Worm (Caenorhabditis elegans): Measurements from ENCODE around the gene ugt-33.
A peak's percentile ranks its signal among the peaks of the same experiment; 100 is the strongest.

Gene ugt-33

DNA sequence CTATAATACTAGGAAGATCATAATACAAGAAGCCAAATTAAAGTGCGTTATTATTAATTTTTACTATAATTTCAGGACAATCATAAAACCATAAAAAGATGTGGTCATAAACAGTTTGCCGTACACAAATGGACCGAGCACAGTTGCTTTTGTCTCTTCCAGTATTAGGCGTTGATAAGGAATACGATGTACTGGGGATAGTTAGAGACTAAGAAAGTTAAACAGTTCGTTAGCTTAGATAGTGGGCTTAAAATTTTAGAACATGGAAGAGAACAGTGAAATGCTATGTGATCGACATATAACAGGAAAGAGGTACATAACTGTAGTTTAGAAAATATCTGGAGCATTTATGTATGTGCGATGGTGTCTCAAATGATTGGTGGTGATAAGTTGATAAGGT is 7.8 kb upstream of the ugt-33 start (continued):
- TF ChIP-seq madf-5 (GFP tag; IDR thresholded peaks at IDR 0.05) (no peak), saeg-2 (GFP tag; IDR thresholded peaks at IDR 0.05) (no peak), lin-38 (GFP tag; IDR thresholded peaks at IDR 0.05) (no peak), rbr-2 (tag; optimal IDR thresholded peaks at IDR 0.05) (no peak), zip-2 (tag; optimal IDR thresholded peaks at IDR 0.05) (no peak), ceh-82 (tag; optimal IDR thresholded peaks at IDR 0.05) (no peak), daf-8 (GFP tag; IDR thresholded peaks at IDR 0.05) (no peak), ama-1 (optimal IDR thresholded peaks at IDR 0.05) (no peak), aha-1 (tag) (peak; percentile 94), ceh-20 (GFP tag; IDR thresholded peaks at IDR 0.05) (no peak), spr-3 (GFP tag; optimal IDR thresholded peaks at IDR 0.05) (no peak), nhr-77 (tag; optimal IDR thresholded peaks at IDR 0.05) (no peak), zfp-2 (tag; optimal IDR thresholded peaks at IDR 0.05) (no peak), nhr-42 (GFP tag; IDR thresholded peaks at IDR 0.05) (no peak), T20F7.1 (GFP tag; optimal IDR thresholded peaks at IDR 0.05) (no peak), tag-97 (GFP tag; IDR thresholded peaks at IDR 0.05) (no peak), nhr-76 (tag; optimal IDR thresholded peaks at IDR 0.05) (no peak), sdz-12 (GFP tag; optimal IDR thresholded peaks at IDR 0.05) (no peak), dve-1 (tag; optimal IDR thresholded peaks at IDR 0.05; ENCODE audit: insufficient read depth) (peak; percentile 42), nhr-25 (tag; optimal IDR thresholded peaks at IDR 0.05; ENCODE audit: borderline replicate concordance, insufficient read depth) (no peak), pqm-1 (tag; optimal IDR thresholded peaks at IDR 0.05) (peak; percentile 53), jun-1 (tag; optimal IDR thresholded peaks at IDR 0.05) (no peak), F37D6.2 (tag; optimal IDR thresholded peaks at IDR 0.05) (no peak), duxl-1 (tag; optimal IDR thresholded peaks at IDR 0.05; ENCODE audit: poor library complexity) (no peak), nhr-102 (tag; optimal IDR thresholded peaks at IDR 0.05) (peak; percentile 17), zfp-3 (GFP tag; conservative IDR thresholded peaks at IDR 0.05) (no peak), nhr-237 (tag; optimal IDR thresholded peaks at IDR 0.05) (no peak), mes-2 (tag; optimal IDR thresholded peaks at IDR 0.05; ENCODE audit: poor library complexity, severe bottlenecking) (no peak), tra-1 (GFP tag; IDR thresholded peaks at IDR 0.05) (no peak), nhr-48 (tag; optimal IDR thresholded peaks at IDR 0.05) (peak; percentile 55), lin-13 (GFP tag; optimal IDR thresholded peaks at IDR 0.05) (no peak), hlh-11 (tag; optimal IDR thresholded peaks at IDR 0.05) (peak; percentile 70), arid-1 (GFP tag; conservative IDR thresholded peaks at IDR 0.05) (no peak), spr-1 (tag; optimal IDR thresholded peaks at IDR 0.05) (no peak)

DNA sequence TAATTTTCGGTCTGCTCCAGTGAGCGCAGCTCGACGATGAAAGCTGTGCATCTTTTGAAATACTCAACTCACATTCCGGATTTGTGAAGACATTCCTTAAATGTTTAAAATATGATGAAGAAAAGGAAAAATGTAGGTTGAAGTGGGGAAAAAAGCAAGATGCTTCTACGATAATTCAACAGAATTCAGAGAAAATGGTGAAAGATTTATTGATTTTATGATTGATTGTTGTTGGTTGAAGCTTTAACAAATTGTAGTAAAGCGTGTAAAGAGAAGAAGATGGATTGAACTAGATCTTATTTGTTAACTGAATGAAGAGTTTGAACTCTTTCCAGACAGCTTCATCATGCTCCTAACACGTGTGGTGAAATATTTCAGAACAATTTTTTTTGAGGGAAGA is 3.2 kb upstream of the ugt-33 start, which contains the start of gene ncx-5:
Gene ncx-5 (minus strand): TSS at position 101 of the 400 bp plus-strand sequence.
- TF ChIP-seq dpl-1 (GFP tag; optimal IDR thresholded peaks at IDR 0.05) (no peak), T20F7.1 (GFP tag; optimal IDR thresholded peaks at IDR 0.05) (no peak), nhr-25 (tag; optimal IDR thresholded peaks at IDR 0.05; ENCODE audit: borderline replicate concordance, insufficient read depth) (no peak), zag-1 (tag; optimal IDR thresholded peaks at IDR 0.05) (no peak), pha-4 (GFP tag; IDR thresholded peaks at IDR 0.05) (no peak), pha-4 (tag; optimal IDR thresholded peaks at IDR 0.05) (no peak), lin-15B (tag; optimal IDR thresholded peaks at IDR 0.05) (no peak), jun-1 (tag; optimal IDR thresholded peaks at IDR 0.05) (no peak), duxl-1 (tag; optimal IDR thresholded peaks at IDR 0.05; ENCODE audit: poor library complexity) (no peak), mxl-3 (GFP tag; optimal IDR thresholded peaks at IDR 0.05) (no peak), R02D3.7 (tag; optimal IDR thresholded peaks at IDR 0.05) (no peak), arid-1 (GFP tag; conservative IDR thresholded peaks at IDR 0.05) (no peak), cey-2 (tag; optimal IDR thresholded peaks at IDR 0.05; ENCODE audit: borderline replicate concordance, insufficient read depth) (no peak), daf-16 (GFP tag; optimal IDR thresholded peaks at IDR 0.05) (no peak), daf-16 (tag; optimal IDR thresholded peaks at IDR 0.05) (no peak), aly-2 (tag; optimal IDR thresholded peaks at IDR 0.05) (no peak), F26F4.8 (GFP tag; conservative IDR thresholded peaks at IDR 0.05) (no peak), dve-1 (tag; optimal IDR thresholded peaks at IDR 0.05; ENCODE audit: insufficient read depth) (no peak), saeg-2 (GFP tag; IDR thresholded peaks at IDR 0.05) (no peak)

Measured in whole organism, L4 larva.